Worm (Caenorhabditis elegans) whole organism, L1 larva: ENCODE results near the gene nhr-184.

Experiments
- ama-1 ChIP-seq: fragments of 150-350 bp; optimal IDR thresholded peaks from 2 replicates; lab custom pipeline; 2014
- egl-27 ChIP-seq, 2 experiments: fragments of 150-350 bp in 1 of 2; sonication (generic microtip); optimal IDR thresholded peaks; 3 replicates each; lab custom pipeline; 2017 to 2018; ENCODE audit warnings: missing biosample characterization in 2 of 2, missing genetic modification characterization in 2 of 2, missing genetic modification reagents in 2 of 2
- nhr-11 ChIP-seq: fragments of 150-350 bp; optimal IDR thresholded peaks from 2 replicates; lab custom pipeline; 2014; ENCODE audit warnings: missing biosample characterization, missing genetic modification characterization
- nhr-77 ChIP-seq: fragments of 150-350 bp; optimal IDR thresholded peaks from 2 replicates; lab custom pipeline; 2014; ENCODE audit warnings: missing biosample characterization, missing genetic modification characterization
- unc-62 ChIP-seq: fragments of 150-350 bp; optimal IDR thresholded peaks from 2 replicates; lab custom pipeline; 2014; ENCODE audit warnings: missing biosample characterization, missing genetic modification reagents, missing genetic modification characterization

DNA sequence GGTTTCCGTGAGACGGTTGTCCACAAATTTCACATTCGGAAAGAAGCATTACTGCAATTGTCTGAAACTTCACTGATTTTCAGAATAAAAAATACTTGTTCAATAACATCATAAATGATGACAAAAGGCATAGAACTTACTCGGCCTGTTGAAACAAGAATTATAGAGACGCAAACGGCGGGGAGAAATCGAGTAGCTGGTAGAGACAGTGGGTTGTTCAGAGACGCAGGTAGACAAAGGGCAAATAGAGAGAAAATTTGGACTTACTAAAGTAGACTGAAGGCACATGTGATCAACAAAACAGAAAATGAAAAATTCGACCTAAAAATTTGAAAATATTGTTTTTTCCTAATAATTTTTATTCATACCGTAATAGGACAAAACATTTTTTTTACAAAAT is 45.5 kb upstream of the nhr-184 start, which contains the start of gene nhr-182:
- no peak for TF ChIP-seq nhr-11 (tag; lab: Kevin White, UChicago)
- no peak for TF ChIP-seq egl-27 (tag; optimal IDR thresholded peaks at IDR 0.05; lab: Kevin White, UChicago)
- TF ChIP-seq ama-1 (lab: Kevin White, UChicago) = no peak
- no peak for TF ChIP-seq nhr-77 (tag; lab: Kevin White, UChicago)
- no peak for TF ChIP-seq unc-62
